Worm (Caenorhabditis elegans): ENCODE results near the gene aat-8.

- TF ChIP-seq pha-4 (GFP tag; IDR thresholded peaks at IDR 0.05) (no peak), pha-4 (tag; optimal IDR thresholded peaks at IDR 0.05) (no peak), mdl-1 (tag; optimal IDR thresholded peaks at IDR 0.05) (no peak), dve-1 (tag; optimal IDR thresholded peaks at IDR 0.05; ENCODE audit: insufficient read depth) (no peak), aly-2 (tag; optimal IDR thresholded peaks at IDR 0.05) (no peak), pqm-1 (tag; optimal IDR thresholded peaks at IDR 0.05) (no peak), daf-8 (GFP tag; IDR thresholded peaks at IDR 0.05) (no peak), unc-62 (GFP tag; optimal IDR thresholded peaks at IDR 0.05 in 1 of 2) (no peak), unc-62 (tag; optimal IDR thresholded peaks at IDR 0.05) (no peak), ztf-11 (tag; optimal IDR thresholded peaks at IDR 0.05) (no peak), skn-1 (tag; optimal IDR thresholded peaks at IDR 0.05) (no peak), lin-15B (tag; optimal IDR thresholded peaks at IDR 0.05) (no peak), tag-97 (GFP tag; IDR thresholded peaks at IDR 0.05) (no peak)
Observed at ce11 chrIV:3821554-3821953, 43.3 kb downstream of the aat-8 start.
